Fruit fly (Drosophila melanogaster) whole organism, prepupa: Measurements from ENCODE around the gene CG12983.

Experiments
- dsx ChIP-seq: fragments of 200-800 bp; optimal IDR thresholded peaks from 3 replicates; lab custom pipeline; 2019; ENCODE audit warnings: missing biosample characterization, mild to moderate bottlenecking, missing genetic modification characterization, moderate library complexity; ENCODE audit not compliant: poor library complexity, severe bottlenecking
- fd85E ChIP-seq: fragments of 200-800 bp; sonication (Bioruptor generic); optimal IDR thresholded peaks from 3 replicates; lab custom pipeline; 2016; ENCODE audit warnings: missing biosample characterization, missing genetic modification characterization

- TF ChIP-seq fd85E (no peak), dsx (peak; percentile 22)
Measured at dm6 chr3L:20981724-20982123, 15.2 kb upstream of the CG12983 start.
